Fruit fly (Drosophila melanogaster): ENCODE results near the gene btd.

btd gene

DNA sequence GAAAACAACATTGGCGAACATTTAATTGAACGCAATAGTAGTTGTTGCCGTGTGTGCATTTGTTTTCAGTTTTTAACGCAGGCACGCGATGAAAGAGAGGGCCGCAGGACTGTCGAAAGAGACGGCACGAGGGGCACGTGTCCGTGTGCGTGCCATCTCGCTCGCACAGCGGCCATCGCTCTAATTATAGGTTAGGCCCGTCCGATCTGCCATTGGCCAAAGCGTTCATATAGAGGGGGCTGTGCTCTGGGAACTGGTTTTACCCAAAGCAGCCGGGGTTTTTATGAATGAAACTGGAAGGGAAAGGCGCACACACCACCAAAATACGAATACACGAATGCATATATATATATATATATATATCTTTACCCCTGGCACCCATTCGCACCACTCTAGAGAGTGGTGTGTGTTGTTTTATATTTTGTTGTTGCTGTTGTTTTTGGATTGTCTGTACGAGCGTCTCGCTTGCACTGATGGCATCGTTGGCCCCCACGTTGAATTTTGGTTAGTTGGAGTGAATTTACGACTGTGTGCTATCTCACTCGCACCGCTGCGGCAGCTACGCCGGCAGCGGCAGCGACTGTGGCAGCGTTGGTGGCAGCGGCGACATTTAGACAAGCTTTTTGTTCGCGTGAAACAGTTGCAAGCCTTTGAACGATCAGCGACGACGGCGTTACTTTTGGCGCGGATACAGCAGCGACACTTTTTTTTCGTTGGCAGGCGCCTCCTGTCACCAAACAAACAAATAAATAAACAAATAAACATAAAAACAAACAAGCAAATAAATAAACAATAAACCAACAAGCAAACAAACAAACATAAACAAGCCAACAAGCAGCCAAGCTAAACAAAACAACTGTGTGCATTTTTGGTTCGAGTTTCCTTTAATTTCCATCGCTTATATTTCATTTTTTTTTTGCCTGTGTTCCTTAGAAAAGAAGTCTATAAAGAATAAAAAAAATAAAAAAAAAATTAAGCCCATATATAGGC is 35.3 kb downstream of the btd start, which contains the start of gene Sp1 (continued):
- TF ChIP-seq CG16815 (GFP tag; optimal IDR thresholded peaks at IDR 0.05) (no peak), Nf-YC (tag; optimal IDR thresholded peaks at IDR 0.05) (peak; percentile 98), tin (GFP tag; optimal IDR thresholded peaks at IDR 0.05) (no peak), Abd-B (GFP tag; optimal IDR thresholded peaks at IDR 0.05) (no peak), chn (GFP tag; optimal IDR thresholded peaks at IDR 0.05) (no peak), CG17385 (GFP tag; optimal IDR thresholded peaks at IDR 0.05) (no peak), dmrt11E (tag; optimal IDR thresholded peaks at IDR 0.05) (peak; percentile 12), CG34376 (GFP tag; optimal IDR thresholded peaks at IDR 0.05) (no peak), CG4360 (GFP tag; IDR thresholded peaks at IDR 0.05) (peak; percentile 87), Ptx1 (GFP tag; IDR thresholded peaks at IDR 0.05) (no peak), crol (GFP tag; IDR thresholded peaks at IDR 0.05) (peak; percentile 31; the same call in 1 of the 2 replicates), CG15269 (tag; optimal IDR thresholded peaks at IDR 0.05) (no peak), CG10147 (GFP tag; optimal IDR thresholded peaks at IDR 0.05) (no peak), ac (GFP tag; optimal IDR thresholded peaks at IDR 0.05) (peak; percentile 20), CkIIα-i1 (GFP tag; IDR thresholded peaks at IDR 0.05) (no peak), Neu2 (GFP tag; optimal IDR thresholded peaks at IDR 0.05; ENCODE audit: borderline replicate concordance) (no peak), fd102C (GFP tag; optimal IDR thresholded peaks at IDR 0.05) (peak; percentile 82), amos (GFP tag; IDR thresholded peaks at IDR 0.05; ENCODE audit: partially characterized antibody) (no peak), bigmax (GFP tag; optimal IDR thresholded peaks at IDR 0.05) (peak; percentile 84), chinmo (GFP tag; IDR thresholded peaks at IDR 0.05; ENCODE audit: partially characterized antibody) (0 out of 4 replicates have a peak, but pooled peaks have one; percentile 53), Nf-YB (GFP tag; optimal IDR thresholded peaks at IDR 0.05) (peak; percentile 98), ems (GFP tag; optimal IDR thresholded peaks at IDR 0.05) (no peak), ssp (GFP tag; IDR thresholded peaks at IDR 0.05) (no peak), abd-A (tag; optimal IDR thresholded peaks at IDR 0.05) (peak; percentile 48), CG15601 (tag; optimal IDR thresholded peaks at IDR 0.05) (no peak), NK7.1 (GFP tag; optimal IDR thresholded peaks at IDR 0.05) (no peak), Chrac-16 (GFP tag; optimal IDR thresholded peaks at IDR 0.05) (no peak), eve (GFP tag; optimal IDR thresholded peaks at IDR 0.05) (no peak), oc (tag; optimal IDR thresholded peaks at IDR 0.05) (no peak), fd96Cb (tag; optimal IDR thresholded peaks at IDR 0.05) (no peak), stwl (tag; optimal IDR thresholded peaks at IDR 0.05) (no peak), jigr1 (GFP tag; IDR thresholded peaks at IDR 0.05) (no peak), maf-S (GFP tag; optimal IDR thresholded peaks at IDR 0.05) (no peak), zen2 (GFP tag; IDR thresholded peaks at IDR 0.05; ENCODE audit: partially characterized antibody) (no peak), zen (tag; optimal IDR thresholded peaks at IDR 0.05) (peak; percentile 4), CG7271 (tag; optimal IDR thresholded peaks at IDR 0.05) (peak; percentile 19), chm (GFP tag; IDR thresholded peaks at IDR 0.05) (no peak; the same call in 1 of the 2 replicates), MBD-R2 (GFP tag; IDR thresholded peaks at IDR 0.05) (no peak), her (GFP tag; optimal IDR thresholded peaks at IDR 0.05) (no peak), CG4424 (GFP tag; optimal IDR thresholded peaks at IDR 0.05) (no peak), CG2875 (GFP tag; optimal IDR thresholded peaks at IDR 0.05) (no peak), pho (GFP tag; optimal IDR thresholded peaks at IDR 0.05) (no peak), CG13287 (GFP tag; IDR thresholded peaks at IDR 0.05; ENCODE audit: partially characterized antibody) (0 out of 2 replicates have a peak, but pooled peaks have one; percentile 8), CG2202 (tag; optimal IDR thresholded peaks at IDR 0.05) (peak; percentile 10), sima (GFP tag; optimal IDR thresholded peaks at IDR 0.05) (no peak), CG14710 (tag; optimal IDR thresholded peaks at IDR 0.05) (peak; percentile 22), CG8478 (optimal IDR thresholded peaks at IDR 0.05) (no peak), CG9876 (GFP tag; optimal IDR thresholded peaks at IDR 0.05) (no peak)
